Fruit fly (Drosophila melanogaster): ENCODE measurements around the gene CCDC53.
A peak's percentile ranks its signal among the peaks of the same experiment; 100 is the strongest.

DNA sequence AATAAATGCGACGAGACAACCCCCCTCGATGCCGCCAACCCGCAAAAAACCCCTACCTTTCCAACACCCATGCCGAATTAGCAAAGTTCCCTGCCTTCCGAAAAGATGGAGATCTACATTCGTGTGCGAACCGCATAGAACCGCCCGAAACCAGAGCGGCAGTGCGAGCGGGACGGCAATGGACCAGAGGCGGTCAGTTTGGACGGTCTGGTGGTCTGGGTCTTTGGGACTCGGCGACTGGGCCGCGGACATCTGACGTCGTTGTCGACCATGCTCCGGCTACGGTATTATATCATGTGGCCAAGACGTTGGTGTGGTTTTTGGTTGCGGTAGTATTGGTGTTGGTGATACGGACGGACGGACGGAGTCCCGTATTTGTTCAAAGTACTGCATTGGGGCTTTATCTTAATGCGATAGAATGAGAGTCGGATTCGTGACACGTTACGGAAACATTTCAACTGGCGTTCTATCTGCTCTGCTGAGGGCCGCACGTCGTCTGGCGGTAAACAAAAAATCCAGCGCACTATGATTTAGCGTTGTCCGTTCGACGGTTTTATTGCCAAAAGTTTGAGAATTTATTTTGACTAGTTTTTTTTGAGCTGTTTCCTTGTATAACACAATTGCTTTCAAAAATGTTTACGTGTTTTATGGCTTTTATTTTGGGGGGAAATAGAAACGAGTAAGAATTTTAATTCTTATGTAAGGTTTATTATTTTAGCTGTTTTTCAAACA, 46.0 kb downstream of the CCDC53 start:
- TF ChIP-seq Abd-B (GFP tag; optimal IDR thresholded peaks at IDR 0.05), result no peak
- no peak for TF ChIP-seq lola (GFP tag; optimal IDR thresholded peaks at IDR 0.05)
- TF ChIP-seq psq (GFP tag; optimal IDR thresholded peaks at IDR 0.05), result no peak
- TF ChIP-seq CG32264 (GFP tag; optimal IDR thresholded peaks at IDR 0.05), result no peak
- no peak for TF ChIP-seq Myc (optimal IDR thresholded peaks at IDR 0.05)
- no peak for TF ChIP-seq dl (GFP tag; optimal IDR thresholded peaks at IDR 0.05; ENCODE audit: insufficient read depth in 1 of 2, partially characterized antibody in 2 of 2)
- TF ChIP-seq OdsH (GFP tag; optimal IDR thresholded peaks at IDR 0.05), result no peak
- TF ChIP-seq Hr83 (GFP tag; optimal IDR thresholded peaks at IDR 0.05; ENCODE audit: poor library complexity, severe bottlenecking), result no peak
- peak; percentile 19 for TF ChIP-seq br (GFP tag; optimal IDR thresholded peaks at IDR 0.05)
- no peak for TF ChIP-seq Dfd (GFP tag; optimal IDR thresholded peaks at IDR 0.05)
